Fruit fly (Drosophila melanogaster) S2 (cell line): ENCODE results near the gene Cyp4c3.

ENCODE experiments used
- CG8478 ChIP-seq: fragments of >200 bp; optimal IDR thresholded peaks from 2 replicates; lab custom pipeline; 2018
- CTCF ChIP-seq, 2 experiments: fragments of >200 bp; optimal IDR thresholded peaks; 2 replicates each; lab custom pipeline; 2018

Gene Cyp4c3

DNA sequence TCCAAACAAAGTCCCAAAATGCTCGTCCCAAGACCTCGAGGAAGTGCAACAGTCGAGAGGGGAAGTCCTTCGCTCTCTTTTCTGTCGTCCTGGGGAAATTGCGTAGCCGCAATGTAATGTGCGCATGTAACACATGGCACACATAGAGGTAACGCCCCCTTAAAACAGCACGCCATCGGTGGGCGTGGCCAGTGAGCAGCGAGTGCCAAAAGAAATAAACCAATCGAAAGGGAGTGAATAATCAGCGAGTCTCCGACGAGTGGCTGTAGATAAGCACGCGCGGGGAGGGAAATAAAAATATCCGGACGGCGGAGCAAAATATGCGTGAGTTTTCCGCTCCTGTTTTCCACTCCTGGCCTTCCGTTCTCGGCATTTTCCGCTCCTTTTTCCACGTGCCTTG is 15.2 kb downstream of the Cyp4c3 start:
- TF ChIP-seq CG8478 (lab: Kevin White, UChicago) (no peak), CTCF (optimal IDR thresholded peaks at IDR 0.05; lab: Kevin White, UChicago) (no peak)

- TF ChIP-seq CTCF (optimal IDR thresholded peaks at IDR 0.05; lab: Kevin White, UChicago) (no peak), CG8478 (lab: Kevin White, UChicago) (no peak)
Observed at dm6 chr3R:30909840-30910239, 16.0 kb downstream of the Cyp4c3 start.

dm6 chr3R:30912402-30912801 is 18.6 kb downstream of the Cyp4c3 start, which contains the start of gene Ptx1:
Ptx1 (plus strand) TSS chr3R:30912754.
- peak; percentile 58 to 82 for TF ChIP-seq CTCF (optimal IDR thresholded peaks at IDR 0.05; lab: Kevin White, UChicago)
- peak; percentile 82 for TF ChIP-seq CG8478 (lab: Kevin White, UChicago)

DNA sequence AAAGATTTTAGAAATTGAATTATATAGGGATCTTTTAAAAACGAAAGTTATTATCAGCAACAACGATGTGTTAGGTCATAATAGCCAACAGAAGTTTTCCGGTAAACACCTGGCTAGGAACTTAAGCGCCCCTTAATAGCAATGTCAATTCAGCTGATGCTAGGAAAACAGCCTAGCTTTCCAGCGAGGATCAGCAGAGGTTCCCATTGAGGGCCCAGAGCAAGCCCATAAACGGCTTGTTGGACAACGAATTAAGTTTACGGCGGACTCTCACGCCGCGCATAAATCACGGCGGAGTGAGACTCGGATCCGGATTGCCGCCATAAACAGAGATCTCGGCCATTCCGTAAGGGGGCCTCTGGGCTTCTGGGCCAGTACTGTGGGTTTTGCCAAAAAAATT is 19.9 kb downstream of the Cyp4c3 start:
- TF ChIP-seq CG8478 (lab: Kevin White, UChicago) (no peak), CTCF (optimal IDR thresholded peaks at IDR 0.05; lab: Kevin White, UChicago) (no peak)

- TF ChIP-seq CTCF (optimal IDR thresholded peaks at IDR 0.05; lab: Kevin White, UChicago) (no peak), CG8478 (lab: Kevin White, UChicago) (no peak)
Observed at dm6 chr3R:30915235-30915634, 21.4 kb downstream of the Cyp4c3 start.

DNA sequence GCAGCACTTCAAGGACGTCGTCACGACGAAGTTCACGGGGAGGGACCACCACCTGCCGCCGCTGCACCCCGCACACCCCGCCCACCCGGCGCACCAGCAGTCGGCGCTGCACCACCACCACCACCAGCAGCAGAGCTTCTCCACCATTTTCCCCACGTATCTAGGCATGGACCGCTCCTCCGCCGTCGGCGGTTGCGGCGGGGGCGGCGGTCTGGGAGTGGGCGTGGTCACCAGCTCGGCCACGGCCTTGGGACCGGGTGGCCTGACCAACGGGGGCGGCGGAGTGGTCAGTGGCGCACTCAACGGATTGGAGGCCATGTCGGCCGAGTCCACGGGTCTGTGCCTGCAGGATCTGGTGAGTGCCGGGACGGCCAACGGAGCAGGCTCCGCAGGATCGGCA is 22.2 kb downstream of the Cyp4c3 start:
- TF ChIP-seq CG8478 (lab: Kevin White, UChicago) (no peak), CTCF (optimal IDR thresholded peaks at IDR 0.05; lab: Kevin White, UChicago) (no peak)

dm6 chr3R:30918872-30919271 is 25.0 kb downstream of the Cyp4c3 start:
- no peak for TF ChIP-seq CTCF (optimal IDR thresholded peaks at IDR 0.05; lab: Kevin White, UChicago)
- TF ChIP-seq CG8478 (lab: Kevin White, UChicago): no peak

dm6 chr3R:30922414-30922813 is 28.6 kb downstream of the Cyp4c3 start:
- TF ChIP-seq CTCF (optimal IDR thresholded peaks at IDR 0.05; lab: Kevin White, UChicago) (no peak), CG8478 (lab: Kevin White, UChicago) (no peak)

DNA sequence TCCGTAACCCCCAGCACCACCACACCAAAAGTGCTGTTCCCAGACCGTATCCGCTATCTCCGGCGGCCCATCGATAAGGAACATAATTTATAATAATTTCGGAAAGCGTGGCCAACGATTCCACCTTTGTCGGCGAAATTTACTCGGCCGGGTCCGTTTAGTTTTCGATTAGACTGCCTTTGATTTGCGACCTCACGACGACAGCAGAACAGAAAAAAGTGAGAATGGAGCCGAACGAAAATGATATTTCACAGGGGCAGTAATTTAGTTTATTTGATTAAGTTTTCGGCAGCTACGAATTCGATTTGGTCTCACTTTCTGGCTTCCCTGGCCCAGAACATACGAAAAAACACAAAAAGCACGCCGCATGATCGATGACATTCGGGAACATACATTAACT is 29.7 kb downstream of the Cyp4c3 start:
- TF ChIP-seq CTCF (optimal IDR thresholded peaks at IDR 0.05; lab: Kevin White, UChicago): no peak
- no peak for TF ChIP-seq CG8478 (lab: Kevin White, UChicago)

- TF ChIP-seq CTCF (optimal IDR thresholded peaks at IDR 0.05; lab: Kevin White, UChicago) (no peak), CG8478 (lab: Kevin White, UChicago) (no peak)
Observed at dm6 chr3R:30925436-30925835, 31.6 kb downstream of the Cyp4c3 start.

dm6 chr3R:30926033-30926432 is 32.2 kb downstream of the Cyp4c3 start:
- TF ChIP-seq CTCF (optimal IDR thresholded peaks at IDR 0.05; lab: Kevin White, UChicago): no peak
- no peak for TF ChIP-seq CG8478 (lab: Kevin White, UChicago)

DNA sequence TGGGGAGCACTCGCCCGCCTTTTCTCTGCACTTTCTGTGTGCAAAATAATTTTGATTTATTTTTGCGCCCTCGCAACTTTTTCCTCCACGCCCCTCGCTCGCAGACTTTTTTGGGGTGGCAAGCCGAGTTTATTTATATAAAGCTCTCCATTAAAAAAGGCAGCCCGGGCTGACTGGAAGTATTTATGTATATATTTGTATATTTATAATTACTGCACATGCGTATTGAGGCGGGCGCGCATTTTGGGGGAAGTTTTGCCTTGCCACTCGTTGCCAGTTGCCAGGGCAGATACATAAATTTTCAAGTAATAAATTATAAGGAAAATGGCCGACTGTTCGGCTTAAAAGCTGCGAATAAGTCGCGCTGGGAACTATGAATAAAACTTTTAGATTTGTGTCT is 34.8 kb downstream of the Cyp4c3 start:
- TF ChIP-seq CTCF (optimal IDR thresholded peaks at IDR 0.05; lab: Kevin White, UChicago) (no peak), CG8478 (lab: Kevin White, UChicago) (no peak)

dm6 chr3R:30932092-30932491 is 38.3 kb downstream of the Cyp4c3 start:
- TF ChIP-seq CG8478 (lab: Kevin White, UChicago) (no peak), CTCF (optimal IDR thresholded peaks at IDR 0.05; lab: Kevin White, UChicago) (no peak)

- TF ChIP-seq CG8478 (lab: Kevin White, UChicago): no peak
- no peak for TF ChIP-seq CTCF (optimal IDR thresholded peaks at IDR 0.05; lab: Kevin White, UChicago)
Observed at dm6 chr3R:30933894-30934434, 40.1 kb downstream of the Cyp4c3 start.

- no peak for TF ChIP-seq CG8478 (lab: Kevin White, UChicago)
- no peak for TF ChIP-seq CTCF (optimal IDR thresholded peaks at IDR 0.05; lab: Kevin White, UChicago)
Observed at dm6 chr3R:30936407-30936806, 42.6 kb downstream of the Cyp4c3 start, which contains the start of gene CG15549. CG15549 (minus strand) TSS chr3R:30936507.

DNA sequence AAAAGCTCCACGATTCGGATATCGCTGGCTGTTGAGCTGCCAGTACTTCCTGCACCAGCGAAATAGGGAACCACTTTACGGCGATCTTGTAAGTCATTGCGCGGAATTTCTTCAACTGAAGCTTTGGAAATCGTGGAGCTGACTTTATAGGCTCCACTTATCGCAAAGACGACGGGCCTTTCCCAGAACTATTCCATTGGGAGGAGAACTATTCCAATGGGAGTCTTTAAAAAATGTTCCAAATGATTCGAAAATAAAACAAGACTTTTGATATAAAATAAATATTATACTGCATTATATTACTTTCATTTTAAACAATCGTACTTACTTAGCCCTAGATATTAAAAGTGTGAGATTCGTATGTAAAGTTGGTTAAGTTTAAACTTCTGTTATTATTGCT is 43.2 kb downstream of the Cyp4c3 start, which contains the start of gene CG15550:
Gene CG15550, minus strand, starts transcription at position 101 of the 400 bp plus-strand sequence.
- no peak for TF ChIP-seq CTCF (optimal IDR thresholded peaks at IDR 0.05; lab: Kevin White, UChicago)
- TF ChIP-seq CG8478 (lab: Kevin White, UChicago): no peak
